Worm (Caenorhabditis elegans) whole organism, young adult: ENCODE measurements around the gene fbxa-224.

Experiments used
- D2030.7 ChIP-seq: fragments of 200-800 bp; sonication (Bioruptor generic); IDR thresholded peaks from 2 replicates; pipeline ENCODE4 v1.3.6; 2022; ENCODE audit warnings: missing genetic modification reagents, missing genetic modification characterization, missing compliant biosample characterization
- F23B12.7 ChIP-seq: sonication (generic microtip); optimal IDR thresholded peaks from 2 replicates; lab custom pipeline; 2017; ENCODE audit warnings: missing genetic modification characterization, mild to moderate bottlenecking, missing compliant biosample characterization, antibody characterized with exemption, moderate library complexity; ENCODE audit not compliant: insufficient read depth
- F39B2.1 ChIP-seq: fragments of 200-800 bp; sonication (Bioruptor generic); IDR thresholded peaks from 2 replicates; pipeline ENCODE4 v1.3.6; 2022; ENCODE audit warnings: missing genetic modification reagents, missing genetic modification characterization, missing compliant biosample characterization
- K12H6.12 ChIP-seq: fragments of 200-800 bp; sonication (Bioruptor generic); optimal IDR thresholded peaks from 2 replicates; lab custom pipeline; 2018; ENCODE audit warnings: mild to moderate bottlenecking, missing genetic modification characterization, missing compliant biosample characterization
- Y56A3A.18 ChIP-seq: fragments of 200-800 bp; sonication (Bioruptor generic); IDR thresholded peaks from 2 replicates; pipeline ENCODE4 v1.3.6; 2022; ENCODE audit warnings: missing genetic modification reagents, missing genetic modification characterization, missing compliant biosample characterization
- Y67H2A.10 ChIP-seq: fragments of 200-800 bp; sonication (Bioruptor generic); conservative IDR thresholded peaks from 2 replicates; pipeline ENCODE4 v1.3.6; 2022; ENCODE audit warnings: missing genetic modification reagents, missing genetic modification characterization, missing compliant biosample characterization
- ama-1 ChIP-seq, 3 experiments: fragments of 150-350 bp in 1 of 3; sonication (generic microtip) in 2 of 3; optimal IDR thresholded peaks; 2 replicates each; lab custom pipeline; 2014 to 2018; ENCODE audit warnings: missing biosample characterization in 2 of 3, missing genetic modification characterization in 2 of 3, missing genetic modification reagents in 2 of 3
- athp-1 ChIP-seq: sonication (generic microtip); optimal IDR thresholded peaks from 2 replicates; lab custom pipeline; 2017; ENCODE audit warnings: mild to moderate bottlenecking, missing genetic modification characterization, missing compliant biosample characterization
- attf-3 ChIP-seq: fragments of 200-800 bp; sonication (Bioruptor generic); conservative IDR thresholded peaks from 2 replicates; pipeline ENCODE4 v1.3.6; 2022; ENCODE audit warnings: missing genetic modification reagents, missing genetic modification characterization, missing compliant biosample characterization
- attf-5 ChIP-seq: fragments of 200-800 bp; sonication (Bioruptor generic); optimal IDR thresholded peaks from 2 replicates; lab custom pipeline; 2018; ENCODE audit warnings: mild to moderate bottlenecking, missing genetic modification characterization, missing compliant biosample characterization
- bed-1 ChIP-seq: fragments of 200-800 bp; sonication (Bioruptor generic); IDR thresholded peaks from 2 replicates; pipeline ENCODE4 v1.3.6; 2022; ENCODE audit warnings: missing genetic modification reagents, missing genetic modification characterization, missing compliant biosample characterization
- bed-2 ChIP-seq: fragments of 200-800 bp; sonication (Bioruptor generic); IDR thresholded peaks from 2 replicates; pipeline ENCODE4 v1.3.6; 2022; ENCODE audit warnings: missing genetic modification reagents, missing genetic modification characterization, missing compliant biosample characterization
- cebp-1 ChIP-seq, 2 experiments: fragments of 200-800 bp in 1 of 2; sonication (Bioruptor generic) in 1 of 2; sonication (generic microtip) in 1 of 2; IDR thresholded peaks in 1 of 2; optimal IDR thresholded peaks in 1 of 2; 2 replicates each; pipeline versions ENCODE4 v1.3.6 to Lab custom; 2017 to 2022; ENCODE audit warnings: missing compliant biosample characterization in 2 of 2, missing genetic modification characterization in 2 of 2, mild to moderate bottlenecking in 1 of 2, missing genetic modification reagents in 1 of 2, moderate library complexity in 1 of 2
- ceh-79 ChIP-seq: sonication (generic microtip); optimal IDR thresholded peaks from 2 replicates; lab custom pipeline; 2017; ENCODE audit warnings: mild to moderate bottlenecking, missing genetic modification characterization, missing compliant biosample characterization
- ceh-91 ChIP-seq: fragments of 200-800 bp; sonication (Bioruptor generic); IDR thresholded peaks from 2 replicates; pipeline ENCODE4 v1.3.6; 2022; ENCODE audit warnings: missing genetic modification reagents, missing genetic modification characterization, missing compliant biosample characterization
- chd-7 ChIP-seq: sonication (generic microtip); optimal IDR thresholded peaks from 2 replicates; lab custom pipeline; 2016; ENCODE audit warnings: mild to moderate bottlenecking, missing genetic modification characterization, moderate library complexity, missing compliant biosample characterization
- dox-1 ChIP-seq: fragments of 200-800 bp; sonication (Bioruptor generic); IDR thresholded peaks from 2 replicates; pipeline ENCODE4 v1.3.6; 2022; ENCODE audit warnings: missing genetic modification reagents, missing genetic modification characterization, missing compliant biosample characterization
- dpff-1 ChIP-seq: sonication (generic microtip); optimal IDR thresholded peaks from 2 replicates; lab custom pipeline; 2017; ENCODE audit warnings: mild to moderate bottlenecking, missing genetic modification characterization, missing compliant biosample characterization
- dpl-1 ChIP-seq: fragments of 150-350 bp; optimal IDR thresholded peaks from 2 replicates; lab custom pipeline; 2014; ENCODE audit warnings: missing biosample characterization, missing genetic modification reagents, missing genetic modification characterization
- efl-1 ChIP-seq: fragments of 150-350 bp; optimal IDR thresholded peaks from 2 replicates; lab custom pipeline; 2014; ENCODE audit warnings: missing biosample characterization, missing genetic modification reagents, missing genetic modification characterization
- ets-4 ChIP-seq: fragments of 200-800 bp; sonication (Bioruptor generic); optimal IDR thresholded peaks from 2 replicates; lab custom pipeline; 2018; ENCODE audit warnings: mild to moderate bottlenecking, missing genetic modification characterization, missing compliant biosample characterization
- fkh-3 ChIP-seq: sonication (generic microtip); optimal IDR thresholded peaks from 2 replicates; lab custom pipeline; 2016; ENCODE audit warnings: mild to moderate bottlenecking, missing genetic modification characterization, missing compliant biosample characterization
- gei-17 ChIP-seq: fragments of 200-800 bp; sonication (Bioruptor generic); optimal IDR thresholded peaks from 2 replicates; lab custom pipeline; 2018; ENCODE audit warnings: mild to moderate bottlenecking, missing genetic modification characterization, missing compliant biosample characterization
- him-1 ChIP-seq: sonication (generic microtip); optimal IDR thresholded peaks from 2 replicates; lab custom pipeline; 2016; ENCODE audit warnings: missing genotype, missing genetic modification reagents, missing genetic modification characterization, missing compliant biosample characterization
- hlh-12 ChIP-seq: sonication (generic microtip); optimal IDR thresholded peaks from 2 replicates; lab custom pipeline; 2016; ENCODE audit warnings: missing genetic modification characterization, missing compliant biosample characterization
- lag-1 ChIP-seq: fragments of 200-800 bp; sonication (Bioruptor generic); IDR thresholded peaks from 2 replicates; pipeline ENCODE4 v1.3.6; 2022; ENCODE audit warnings: missing genetic modification reagents, missing genetic modification characterization, missing compliant biosample characterization
- let-526 ChIP-seq: fragments of 200-800 bp; sonication (Bioruptor generic); IDR thresholded peaks from 2 replicates; pipeline ENCODE4 v1.3.6; 2022; ENCODE audit warnings: missing genetic modification reagents, missing genetic modification characterization, missing compliant biosample characterization
- let-607 ChIP-seq, 2 experiments: fragments of 200-800 bp in 1 of 2; sonication (Bioruptor generic) in 1 of 2; sonication (generic microtip) in 1 of 2; optimal IDR thresholded peaks; 2 replicates each; lab custom pipeline; 2016 to 2018; ENCODE audit warnings: mild to moderate bottlenecking in 2 of 2, missing compliant biosample characterization in 2 of 2, missing genetic modification characterization in 2 of 2, moderate library complexity in 2 of 2, missing genotype in 1 of 2
- lin-26 ChIP-seq: fragments of 200-800 bp; sonication (Bioruptor generic); IDR thresholded peaks from 2 replicates; pipeline ENCODE4 v1.3.6; 2022; ENCODE audit warnings: missing genetic modification reagents, missing genetic modification characterization, missing compliant biosample characterization
- lin-35 ChIP-seq, 3 experiments: fragments of 150-350 bp in 2 of 3; sonication (generic microtip) in 1 of 3; optimal IDR thresholded peaks; 2 replicates each; lab custom pipeline; 2014 to 2018; ENCODE audit warnings: missing biosample characterization in 3 of 3, missing genetic modification characterization in 3 of 3, missing genetic modification reagents in 3 of 3
- lin-54 ChIP-seq: fragments of 200-800 bp; sonication (Bioruptor generic); optimal IDR thresholded peaks from 2 replicates; lab custom pipeline; 2018; ENCODE audit warnings: mild to moderate bottlenecking, missing genetic modification characterization, missing compliant biosample characterization
- lir-1 ChIP-seq: fragments of 200-800 bp; sonication (Bioruptor generic); conservative IDR thresholded peaks from 2 replicates; pipeline ENCODE4 v1.3.6; 2022; ENCODE audit warnings: missing genetic modification reagents, missing genetic modification characterization, missing compliant biosample characterization
- lsl-1 ChIP-seq: fragments of 200-800 bp; sonication (Bioruptor generic); optimal IDR thresholded peaks from 2 replicates; lab custom pipeline; 2018; ENCODE audit warnings: mild to moderate bottlenecking, missing genetic modification characterization, moderate library complexity, missing compliant biosample characterization
- madf-3 ChIP-seq: fragments of 200-800 bp; sonication (Bioruptor generic); IDR thresholded peaks from 2 replicates; pipeline ENCODE4 v1.3.6; 2022; ENCODE audit warnings: missing genetic modification reagents, missing genetic modification characterization, missing compliant biosample characterization
- madf-6 ChIP-seq: fragments of 200-800 bp; sonication (Bioruptor generic); IDR thresholded peaks from 2 replicates; pipeline ENCODE4 v1.3.6; 2022; ENCODE audit warnings: missing genetic modification reagents, missing genetic modification characterization, missing compliant biosample characterization
- mcd-1 ChIP-seq: fragments of 200-800 bp; sonication (Bioruptor generic); IDR thresholded peaks from 2 replicates; pipeline ENCODE4 v1.3.6; 2022; ENCODE audit warnings: missing genetic modification reagents, missing genetic modification characterization, missing compliant biosample characterization
- mxl-1 ChIP-seq: sonication (generic microtip); optimal IDR thresholded peaks from 2 replicates; lab custom pipeline; 2016; ENCODE audit warnings: missing genetic modification characterization, missing compliant biosample characterization
- nhr-179 ChIP-seq: sonication (generic microtip); optimal IDR thresholded peaks from 2 replicates; lab custom pipeline; 2016; ENCODE audit warnings: mild to moderate bottlenecking, missing genetic modification characterization, missing compliant biosample characterization
- nhr-27 ChIP-seq: fragments of 200-800 bp; sonication (Bioruptor generic); optimal IDR thresholded peaks from 2 replicates; lab custom pipeline; 2018; ENCODE audit warnings: mild to moderate bottlenecking, missing genetic modification characterization, moderate library complexity, missing compliant biosample characterization
- nhr-90 ChIP-seq: sonication (generic microtip); optimal IDR thresholded peaks from 2 replicates; lab custom pipeline; 2016; ENCODE audit warnings: missing genotype, mild to moderate bottlenecking, missing genetic modification characterization, missing compliant biosample characterization
- rcor-1 ChIP-seq: fragments of 200-800 bp; sonication (Bioruptor generic); IDR thresholded peaks from 2 replicates; pipeline ENCODE4 v1.3.6; 2022; ENCODE audit warnings: missing genetic modification reagents, missing genetic modification characterization, missing compliant biosample characterization
- repo-1 ChIP-seq: sonication (generic microtip); optimal IDR thresholded peaks from 2 replicates; lab custom pipeline; 2017; ENCODE audit warnings: mild to moderate bottlenecking, missing genetic modification characterization, missing compliant biosample characterization
- snpc-4 ChIP-seq, 5 experiments: fragments of 150-350 bp in 1 of 5; sonication (generic microtip) in 4 of 5; optimal IDR thresholded peaks; 2 replicates each; lab custom pipeline; 2014 to 2018; ENCODE audit warnings: missing genetic modification characterization in 5 of 5, missing biosample characterization in 3 of 5, antibody characterized with exemption in 2 of 5, mild to moderate bottlenecking in 2 of 5, missing compliant biosample characterization in 2 of 5, missing genotype in 2 of 5, moderate library complexity in 2 of 5, missing genetic modification reagents in 1 of 5
- unc-62 ChIP-seq: fragments of 150-350 bp; optimal IDR thresholded peaks from 2 replicates; lab custom pipeline; 2014; ENCODE audit warnings: missing biosample characterization, missing genetic modification reagents, missing genetic modification characterization
- xnd-1 ChIP-seq: sonication (generic microtip); optimal IDR thresholded peaks from 2 replicates; lab custom pipeline; 2016; ENCODE audit warnings: missing genotype, missing genetic modification reagents, missing genetic modification characterization, missing compliant biosample characterization
- ztf-22 ChIP-seq: fragments of 200-800 bp; sonication (Bioruptor generic); optimal IDR thresholded peaks from 2 replicates; lab custom pipeline; 2018; ENCODE audit warnings: mild to moderate bottlenecking, missing genetic modification characterization, moderate library complexity, missing compliant biosample characterization
- ztf-26 ChIP-seq: sonication (generic microtip); optimal IDR thresholded peaks from 2 replicates; lab custom pipeline; 2017; ENCODE audit warnings: missing genetic modification characterization, missing compliant biosample characterization

Gene fbxa-224

DNA sequence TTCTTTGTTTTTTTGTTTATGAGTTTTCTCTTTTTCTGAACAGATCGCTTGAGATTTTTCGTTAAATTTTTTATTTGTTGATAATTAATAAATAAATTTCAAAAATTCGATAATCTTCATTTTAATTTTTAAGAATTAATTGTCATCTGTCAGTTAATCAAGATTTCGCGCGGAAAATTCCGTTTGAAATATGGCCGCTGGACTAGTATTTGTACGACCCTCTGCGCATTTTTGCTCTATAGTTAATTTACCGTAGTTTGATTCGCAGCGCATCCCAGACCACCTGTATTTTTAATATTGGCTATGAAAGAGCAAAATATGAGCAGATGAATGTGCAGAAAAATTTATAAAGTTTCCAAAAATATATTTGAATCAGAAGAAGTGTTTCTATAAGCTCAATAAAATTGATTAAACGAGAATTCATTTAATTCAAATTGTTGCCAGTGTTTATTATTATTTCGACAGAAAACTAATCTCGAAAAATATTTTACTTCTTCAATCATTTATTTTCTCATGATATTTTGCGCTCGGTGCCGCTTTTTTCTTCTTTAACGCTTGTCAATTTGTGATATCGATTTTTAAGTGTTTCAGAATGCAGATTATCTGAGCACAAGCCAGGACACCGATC is 10.2 kb downstream of the fbxa-224 start, which contains the start of gene nfi-1:
Gene nfi-1, plus strand, starts transcription at position 578 of the 628 bp plus-strand sequence.
- TF ChIP-seq ets-4: no peak
- no peak for TF ChIP-seq lin-26 (GFP tag; lab: Robert Waterston, UW)
- TF ChIP-seq K12H6.12 (tag; lab: Kevin White, UChicago): peak; percentile 32
- no peak for TF ChIP-seq hlh-12 (tag; lab: Kevin White, UChicago)
- TF ChIP-seq ztf-22 (GFP tag; lab: Kevin White, UChicago): no peak
- no peak for TF ChIP-seq bed-1 (GFP tag; lab: Robert Waterston, UW)
- no peak for TF ChIP-seq Y67H2A.10 (GFP tag; lab: Robert Waterston, UW)
- TF ChIP-seq lin-54: peak; percentile 36
- TF ChIP-seq lag-1 (GFP tag; lab: Robert Waterston, UW): no peak
- no peak for TF ChIP-seq let-526
- TF ChIP-seq xnd-1: no peak
- TF ChIP-seq ceh-91 (GFP tag; lab: Robert Waterston, UW): no peak
- TF ChIP-seq rcor-1 (GFP tag; lab: Robert Waterston, UW): no peak
- no peak for TF ChIP-seq unc-62 (GFP tag; lab: Kevin White, UChicago)
- TF ChIP-seq attf-3 (GFP tag; lab: Robert Waterston, UW): no peak
- no peak for TF ChIP-seq F39B2.1 (GFP tag; lab: Robert Waterston, UW)
- TF ChIP-seq mxl-1 (tag; lab: Kevin White, UChicago): no peak
- peak in 1 of 3 experiments; percentile 42 for TF ChIP-seq lin-35 (GFP tag; optimal IDR thresholded peaks at IDR 0.05; lab: Kevin White, UChicago)
- TF ChIP-seq nhr-27 (tag; lab: Kevin White, UChicago): no peak
- peak; percentile 59 for TF ChIP-seq efl-1 (GFP tag; lab: Kevin White, UChicago)
- peak; percentile 49 for TF ChIP-seq lsl-1 (GFP tag; lab: Kevin White, UChicago)
- no peak for TF ChIP-seq ceh-79 (tag; lab: Kevin White, UChicago)
- no peak for TF ChIP-seq lir-1
- no peak for TF ChIP-seq athp-1 (tag; lab: Kevin White, UChicago)
- no peak for TF ChIP-seq fkh-3 (tag; lab: Kevin White, UChicago)
- TF ChIP-seq snpc-4 (GFP tag; optimal IDR thresholded peaks at IDR 0.05; lab: Kevin White, UChicago): no peak
- no peak for TF ChIP-seq snpc-4 (tag; optimal IDR thresholded peaks at IDR 0.05; lab: Kevin White, UChicago)
- TF ChIP-seq ztf-26 (tag; lab: Kevin White, UChicago): no peak
- TF ChIP-seq gei-17 (GFP tag; lab: Kevin White, UChicago): no peak
- peak; percentile 49; the same call in 1 of the 2 replicates for TF ChIP-seq mcd-1 (GFP tag; lab: Robert Waterston, UW)
- TF ChIP-seq D2030.7 (GFP tag; lab: Robert Waterston, UW): no peak
- no peak for TF ChIP-seq F23B12.7 (tag; lab: Kevin White, UChicago)
- TF ChIP-seq cebp-1 (GFP tag; IDR thresholded peaks at IDR 0.05; lab: Robert Waterston, UW): no peak
- no peak for TF ChIP-seq cebp-1 (tag; optimal IDR thresholded peaks at IDR 0.05; lab: Kevin White, UChicago)
- TF ChIP-seq bed-2 (GFP tag; lab: Robert Waterston, UW): no peak
- TF ChIP-seq madf-6 (GFP tag; lab: Robert Waterston, UW): no peak
- peak; percentile 42; the same call in 1 of the 2 replicates for TF ChIP-seq dox-1 (GFP tag; lab: Robert Waterston, UW)
- peak; percentile 57 for TF ChIP-seq attf-5 (GFP tag; lab: Kevin White, UChicago)
- TF ChIP-seq him-1 (tag; lab: Kevin White, UChicago): no peak
- TF ChIP-seq ama-1 (optimal IDR thresholded peaks at IDR 0.05; lab: Kevin White, UChicago): no peak
- no peak for TF ChIP-seq ama-1 (GFP tag; optimal IDR thresholded peaks at IDR 0.05; lab: Kevin White, UChicago)
- no peak for TF ChIP-seq chd-7
- TF ChIP-seq repo-1 (tag; lab: Kevin White, UChicago): no peak
- TF ChIP-seq let-607 (tag; optimal IDR thresholded peaks at IDR 0.05; lab: Kevin White, UChicago): no peak
- TF ChIP-seq dpl-1: peak; percentile 22
- no peak for TF ChIP-seq nhr-90 (tag; lab: Kevin White, UChicago)
- TF ChIP-seq Y56A3A.18 (GFP tag; lab: Robert Waterston, UW): no peak
- no peak for TF ChIP-seq madf-3
- no peak for TF ChIP-seq dpff-1 (tag; lab: Kevin White, UChicago)
- no peak for TF ChIP-seq nhr-179 (tag; lab: Kevin White, UChicago)
